Worm (Caenorhabditis elegans): ENCODE data around the gene F45E12.6.

Gene F45E12.6

DNA sequence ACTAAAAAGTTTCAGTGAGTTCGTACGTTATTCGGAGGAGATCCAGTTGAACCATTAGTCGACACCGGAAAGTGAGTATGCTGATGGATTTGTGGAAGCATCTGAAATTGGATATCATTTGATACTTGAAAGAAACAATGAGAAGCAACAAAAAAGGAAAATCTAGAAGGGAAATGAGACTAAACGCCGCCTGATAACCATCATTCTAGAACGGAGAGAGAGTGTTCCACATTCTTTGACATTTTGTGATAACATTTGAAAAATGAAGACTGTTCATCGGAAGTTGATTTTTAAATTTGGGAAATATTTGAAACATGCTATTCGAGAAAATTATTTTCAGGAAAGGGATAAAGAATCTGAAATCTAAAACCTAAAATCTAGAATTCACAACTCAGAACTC lies 17.2 kb upstream of the F45E12.6 start, which contains the start of gene npax-1:
Gene npax-1 (minus strand): TSS at position 101 of the 400 bp plus-strand sequence.
- TF ChIP-seq skn-1 (tag; optimal IDR thresholded peaks at IDR 0.05) (no peak), peb-1 (tag; optimal IDR thresholded peaks at IDR 0.05) (no peak), nhr-129 (tag; optimal IDR thresholded peaks at IDR 0.05) (no peak), mdl-1 (tag; optimal IDR thresholded peaks at IDR 0.05) (no peak), nhr-12 (tag; optimal IDR thresholded peaks at IDR 0.05) (no peak), nhr-77 (tag; optimal IDR thresholded peaks at IDR 0.05) (no peak), crh-2 (tag; optimal IDR thresholded peaks at IDR 0.05) (no peak), alr-1 (tag; optimal IDR thresholded peaks at IDR 0.05) (no peak), nhr-10 (tag; optimal IDR thresholded peaks at IDR 0.05) (no peak), sem-4 (tag; optimal IDR thresholded peaks at IDR 0.05) (no peak), ztf-4 (tag; optimal IDR thresholded peaks at IDR 0.05) (no peak), R02D3.7 (tag; optimal IDR thresholded peaks at IDR 0.05) (no peak), dmd-4 (tag; optimal IDR thresholded peaks at IDR 0.05) (no peak), lin-13 (GFP tag; optimal IDR thresholded peaks at IDR 0.05) (no peak), unc-39 (tag; optimal IDR thresholded peaks at IDR 0.05) (no peak), zag-1 (tag; optimal IDR thresholded peaks at IDR 0.05) (no peak), fos-1 (tag; optimal IDR thresholded peaks at IDR 0.05) (no peak), snpc-4 (tag; optimal IDR thresholded peaks at IDR 0.05) (no peak), elt-1 (tag; optimal IDR thresholded peaks at IDR 0.05) (no peak)

DNA sequence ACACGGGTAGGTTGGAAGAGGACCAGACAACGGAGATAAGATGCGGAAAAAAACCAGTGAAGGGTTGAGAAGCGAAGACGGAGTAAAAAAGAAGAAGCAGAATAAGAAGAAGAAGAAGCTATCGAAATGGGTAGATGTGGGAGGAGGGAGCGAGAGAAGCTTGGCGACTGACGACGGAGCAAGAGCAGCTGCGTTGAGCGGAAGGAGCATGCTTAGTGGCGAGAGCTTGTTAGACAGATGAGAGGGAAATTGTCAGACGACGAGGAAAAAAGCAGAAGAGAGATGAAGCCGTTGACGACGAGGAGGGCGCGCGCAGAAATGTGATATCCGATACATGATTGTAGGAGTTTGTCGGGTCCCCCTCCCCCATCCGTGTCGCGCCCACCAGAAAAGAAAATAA lies 13.0 kb upstream of the F45E12.6 start:
- TF ChIP-seq elt-3 (tag; optimal IDR thresholded peaks at IDR 0.05): no peak
- TF ChIP-seq sma-9 (GFP tag; optimal IDR thresholded peaks at IDR 0.05): peak; percentile 62
- no peak for TF ChIP-seq sma-9 (tag; optimal IDR thresholded peaks at IDR 0.05)
- peak in 1 of 2 experiments; percentile 65 for TF ChIP-seq lsy-2 (tag; optimal IDR thresholded peaks at IDR 0.05)
- no peak for TF ChIP-seq nhr-77 (tag; optimal IDR thresholded peaks at IDR 0.05)
- no peak for TF ChIP-seq nhr-6 (tag; optimal IDR thresholded peaks at IDR 0.05)
- TF ChIP-seq nhr-10 (tag; optimal IDR thresholded peaks at IDR 0.05): no peak
- TF ChIP-seq mdl-1 (tag; optimal IDR thresholded peaks at IDR 0.05): peak; percentile 48 to 53
- TF ChIP-seq ceh-82 (tag; optimal IDR thresholded peaks at IDR 0.05): no peak
- no peak for TF ChIP-seq unc-62 (GFP tag; optimal IDR thresholded peaks at IDR 0.05)
- peak; percentile 71 for TF ChIP-seq zag-1 (tag; optimal IDR thresholded peaks at IDR 0.05)
- no peak for TF ChIP-seq ztf-1 (GFP tag; conservative IDR thresholded peaks at IDR 0.05)
- TF ChIP-seq unc-39 (tag; optimal IDR thresholded peaks at IDR 0.05): no peak
- TF ChIP-seq fos-1 (tag; optimal IDR thresholded peaks at IDR 0.05): no peak
- TF ChIP-seq peb-1 (tag; optimal IDR thresholded peaks at IDR 0.05): no peak
- TF ChIP-seq C34F6.9 (tag; optimal IDR thresholded peaks at IDR 0.05): peak; percentile 76
- TF ChIP-seq ztf-11 (tag; optimal IDR thresholded peaks at IDR 0.05): no peak
- no peak for TF ChIP-seq mbf-1 (tag; optimal IDR thresholded peaks at IDR 0.05)
- peak; percentile 12 for TF ChIP-seq ztf-4 (tag; optimal IDR thresholded peaks at IDR 0.05)
- peak; percentile 52 for TF ChIP-seq sem-4 (tag; optimal IDR thresholded peaks at IDR 0.05)
- no peak for TF ChIP-seq nhr-25 (tag; optimal IDR thresholded peaks at IDR 0.05)
- peak; percentile 48 for TF ChIP-seq mab-5 (tag; optimal IDR thresholded peaks at IDR 0.05)
- no peak for TF ChIP-seq sma-3 (GFP tag; optimal IDR thresholded peaks at IDR 0.05)
- TF ChIP-seq unc-55 (GFP tag; optimal IDR thresholded peaks at IDR 0.05): peak; percentile 64
- TF ChIP-seq ceh-16 (tag; optimal IDR thresholded peaks at IDR 0.05): no peak
- no peak for TF ChIP-seq R02D3.7 (tag; optimal IDR thresholded peaks at IDR 0.05)
- no peak for TF ChIP-seq ama-1 (optimal IDR thresholded peaks at IDR 0.05)
- TF ChIP-seq nhr-21 (tag; optimal IDR thresholded peaks at IDR 0.05): no peak
- no peak for TF ChIP-seq ZK546.5 (tag; optimal IDR thresholded peaks at IDR 0.05)
- no peak for TF ChIP-seq lin-13 (GFP tag; optimal IDR thresholded peaks at IDR 0.05)
- no peak for TF ChIP-seq dmd-4 (tag; optimal IDR thresholded peaks at IDR 0.05)
- TF ChIP-seq crh-2 (tag; optimal IDR thresholded peaks at IDR 0.05): peak; percentile 39
- no peak for TF ChIP-seq nhr-11 (tag; optimal IDR thresholded peaks at IDR 0.05)
- no peak for TF ChIP-seq snpc-4 (tag; optimal IDR thresholded peaks at IDR 0.05)
- TF ChIP-seq F13H6.1 (tag; optimal IDR thresholded peaks at IDR 0.05): peak; percentile 75
- no peak for TF ChIP-seq nhr-23 (tag; optimal IDR thresholded peaks at IDR 0.05)
- TF ChIP-seq aly-2 (tag; optimal IDR thresholded peaks at IDR 0.05): no peak
- TF ChIP-seq blmp-1 (tag; optimal IDR thresholded peaks at IDR 0.05; ENCODE audit: insufficient read depth): no peak
- no peak for TF ChIP-seq alr-1 (tag; optimal IDR thresholded peaks at IDR 0.05)
- no peak for TF ChIP-seq skn-1 (tag; optimal IDR thresholded peaks at IDR 0.05)
- TF ChIP-seq elt-1 (tag; optimal IDR thresholded peaks at IDR 0.05): no peak
- no peak for TF ChIP-seq nhr-237 (tag; optimal IDR thresholded peaks at IDR 0.05)
- peak; percentile 79 for TF ChIP-seq nhr-129 (tag; optimal IDR thresholded peaks at IDR 0.05)
- TF ChIP-seq Y55F3AM.14 (GFP tag; optimal IDR thresholded peaks at IDR 0.05): peak; percentile 51
- TF ChIP-seq lin-11 (tag; optimal IDR thresholded peaks at IDR 0.05): peak; percentile 43
- TF ChIP-seq egl-27 (tag; optimal IDR thresholded peaks at IDR 0.05): no peak
- TF ChIP-seq lin-39 (tag; optimal IDR thresholded peaks at IDR 0.05): no peak
- no peak for TF ChIP-seq gmeb-1 (tag; optimal IDR thresholded peaks at IDR 0.05)
- no peak for TF ChIP-seq nhr-12 (tag; optimal IDR thresholded peaks at IDR 0.05)

Measured in whole organism, L2 larva.